Worm (Caenorhabditis elegans): Measurements from ENCODE around the gene F25E5.16.

F25E5.16 gene

ce11 chrV:7399202-7399601 is 38.9 kb upstream of the F25E5.16 start, which contains the start of gene gst-41:
Gene gst-41, minus strand, starts transcription at chrV:7399302.
- no peak for TF ChIP-seq nhr-10 (tag; optimal IDR thresholded peaks at IDR 0.05)
- TF ChIP-seq nhr-42 (GFP tag; IDR thresholded peaks at IDR 0.05), result no peak
- TF ChIP-seq ceh-28 (tag; optimal IDR thresholded peaks at IDR 0.05), result no peak
- TF ChIP-seq nhr-6 (tag; optimal IDR thresholded peaks at IDR 0.05), result no peak
- TF ChIP-seq daf-16 (GFP tag; optimal IDR thresholded peaks at IDR 0.05), result no peak
- no peak for TF ChIP-seq daf-16 (tag; optimal IDR thresholded peaks at IDR 0.05)
- TF ChIP-seq dmd-8 (GFP tag; IDR thresholded peaks at IDR 0.05), result no peak
- no peak for TF ChIP-seq hlh-30 (tag; optimal IDR thresholded peaks at IDR 0.05; ENCODE audit: insufficient read depth)

DNA sequence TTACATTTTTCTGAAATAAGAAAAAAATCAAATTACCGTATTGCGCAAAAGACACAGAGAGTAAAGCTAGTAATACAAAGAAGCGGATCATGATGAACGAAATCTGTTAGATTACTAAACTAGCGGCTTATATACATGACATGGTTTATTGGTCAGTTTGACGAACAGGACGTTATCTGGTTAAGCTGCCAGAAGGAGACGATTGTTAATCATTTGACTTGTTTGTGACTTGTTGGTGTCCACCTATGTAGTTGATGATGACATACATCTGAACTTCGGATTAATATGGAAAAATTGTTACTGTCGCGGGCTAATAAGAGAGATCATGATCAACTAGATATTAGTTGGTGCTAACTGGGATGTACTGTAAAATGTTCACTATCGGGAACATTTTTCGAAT is 38.0 kb upstream of the F25E5.16 start, which contains the start of gene cnc-9:
Gene cnc-9 (minus strand): TSS at position 101 of the 400 bp plus-strand sequence.
- TF ChIP-seq ceh-62 (tag; optimal IDR thresholded peaks at IDR 0.05) (no peak), mdt-29 (GFP tag; IDR thresholded peaks at IDR 0.05) (no peak), F10B5.3 (tag; optimal IDR thresholded peaks at IDR 0.05) (no peak), lir-3 (tag; optimal IDR thresholded peaks at IDR 0.05) (no peak), nhr-48 (tag; optimal IDR thresholded peaks at IDR 0.05) (no peak), nhr-6 (tag; optimal IDR thresholded peaks at IDR 0.05) (no peak), zfp-2 (tag; optimal IDR thresholded peaks at IDR 0.05) (no peak), cey-2 (tag; optimal IDR thresholded peaks at IDR 0.05; ENCODE audit: borderline replicate concordance, insufficient read depth) (no peak), F26F4.8 (GFP tag; conservative IDR thresholded peaks at IDR 0.05) (no peak), nhr-28 (tag; optimal IDR thresholded peaks at IDR 0.05) (no peak), T26A8.4 (GFP tag; IDR thresholded peaks at IDR 0.05) (no peak), aly-2 (tag; optimal IDR thresholded peaks at IDR 0.05) (no peak), tag-97 (GFP tag; IDR thresholded peaks at IDR 0.05) (no peak), rbr-2 (tag; optimal IDR thresholded peaks at IDR 0.05) (no peak), vab-7 (GFP tag; IDR thresholded peaks at IDR 0.05) (no peak)

DNA sequence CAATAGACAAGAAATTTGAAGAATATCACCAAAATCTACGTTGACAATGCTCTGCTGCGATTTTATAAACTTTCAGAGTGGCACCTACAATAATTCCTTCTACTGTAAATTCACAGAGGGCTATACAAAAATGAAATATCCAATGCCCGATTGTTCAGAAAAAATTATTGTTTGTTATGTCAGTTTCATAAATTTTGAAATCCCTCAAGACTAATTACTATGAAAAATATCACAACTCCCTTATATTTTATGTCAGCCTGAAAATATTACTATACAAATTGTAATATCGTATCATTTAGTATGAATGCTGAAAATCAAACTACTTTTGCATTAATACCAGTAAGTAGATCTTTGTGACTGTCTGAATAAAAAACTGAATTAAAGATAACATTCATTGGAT is 37.5 kb upstream of the F25E5.16 start, which contains the start of gene srx-60:
Gene srx-60 (plus strand): TSS at position 301 of the 400 bp plus-strand sequence.
- TF ChIP-seq duxl-1 (tag; optimal IDR thresholded peaks at IDR 0.05; ENCODE audit: poor library complexity) (no peak), hlh-30 (tag; optimal IDR thresholded peaks at IDR 0.05; ENCODE audit: insufficient read depth) (no peak), lsy-2 (tag; optimal IDR thresholded peaks at IDR 0.05) (no peak), skn-1 (tag; optimal IDR thresholded peaks at IDR 0.05) (no peak), lim-7 (GFP tag; IDR thresholded peaks at IDR 0.05) (no peak), Y105C5A.15 (GFP tag; IDR thresholded peaks at IDR 0.05) (no peak), set-16 (GFP tag; IDR thresholded peaks at IDR 0.05) (no peak), F44E2.7 (GFP tag; IDR thresholded peaks at IDR 0.05) (no peak), ztf-7 (tag; optimal IDR thresholded peaks at IDR 0.05) (no peak), ceh-62 (tag; optimal IDR thresholded peaks at IDR 0.05) (no peak)

ce11 chrV:7402355-7402754 is 35.7 kb upstream of the F25E5.16 start, which contains the start of gene srj-13:
Gene srj-13, plus strand, starts transcription at chrV:7402655.
- no peak for TF ChIP-seq mxl-3 (GFP tag; optimal IDR thresholded peaks at IDR 0.05)
- peak; percentile 32 for TF ChIP-seq aha-1 (tag)

DNA sequence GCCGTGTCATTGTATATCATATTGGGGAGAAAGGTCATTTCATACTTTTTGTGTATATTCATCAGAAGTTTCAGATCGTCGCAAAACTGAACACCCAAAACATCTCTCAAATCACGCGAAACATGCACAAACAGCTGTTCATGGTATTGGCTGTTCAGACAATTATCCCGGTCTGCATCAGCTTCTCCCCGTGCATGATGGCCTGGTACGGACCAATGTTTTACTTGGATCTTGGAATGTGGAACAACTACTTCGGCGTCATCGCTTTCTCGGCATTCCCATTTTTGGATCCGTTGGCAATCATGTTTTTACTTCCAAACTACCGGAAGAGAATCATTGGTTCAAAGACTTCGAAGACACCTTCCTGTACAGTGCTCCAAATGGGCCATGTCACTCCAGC is 34.6 kb upstream of the F25E5.16 start:
- TF ChIP-seq unc-62 (GFP tag; optimal IDR thresholded peaks at IDR 0.05 in 1 of 2) (peak in 1 of 2 experiments; percentile 92), unc-62 (tag; optimal IDR thresholded peaks at IDR 0.05) (no peak), Y75B8A.6 (GFP tag; IDR thresholded peaks at IDR 0.05) (no peak)

Data from whole organism, L4 larva.